Fruit fly (Drosophila melanogaster) Kc167 (cell line): ENCODE results near the gene Ranbp21.

Experiments
- Myc ChIP-seq: fragments of >200 bp; optimal IDR thresholded peaks from 2 replicates; lab custom pipeline; 2017; ENCODE audit warnings: missing external identifiers
- Sin3A ChIP-seq: fragments of >200 bp; optimal IDR thresholded peaks from 2 replicates; lab custom pipeline; 2018; ENCODE audit warnings: missing external identifiers
- h ChIP-seq: fragments of >200 bp; optimal IDR thresholded peaks from 3 replicates; lab custom pipeline; 2018; ENCODE audit warnings: missing external identifiers
- insv ChIP-seq: fragments of >200 bp; optimal IDR thresholded peaks from 3 replicates; lab custom pipeline; 2018; ENCODE audit warnings: missing external identifiers
- psq ChIP-seq: fragments of >200 bp; optimal IDR thresholded peaks from 2 replicates; lab custom pipeline; 2017; ENCODE audit warnings: missing external identifiers
- ttk ChIP-seq: sonication (Bioruptor generic); optimal IDR thresholded peaks from 2 replicates; lab custom pipeline; 2017; ENCODE audit warnings: missing external identifiers

The Ranbp21 gene

dm6 chrX:19598503-19598902 lies 53.6 kb downstream of the Ranbp21 start:
- TF ChIP-seq psq (lab: Kevin White, UChicago) (no peak), insv (no peak), ttk (lab: Kevin White, UChicago) (no peak), h (lab: Kevin White, UChicago) (no peak), Sin3A (lab: Kevin White, UChicago) (no peak), Myc (lab: Kevin White, UChicago) (no peak)

- no peak for TF ChIP-seq insv
- no peak for TF ChIP-seq ttk (lab: Kevin White, UChicago)
- no peak for TF ChIP-seq Sin3A (lab: Kevin White, UChicago)
- no peak for TF ChIP-seq psq (lab: Kevin White, UChicago)
- TF ChIP-seq Myc (lab: Kevin White, UChicago), result no peak
- TF ChIP-seq h (lab: Kevin White, UChicago), result no peak
These were observed 54.2 kb downstream of the Ranbp21 start, which contains the start of gene RpS10b for dm6 chrX:19597684-19598363. Gene RpS10b, plus strand, starts transcription at chrX:19598031.
